Fruit fly (Drosophila melanogaster): ENCODE measurements around the gene BORCS6.

BORCS6 gene

DNA sequence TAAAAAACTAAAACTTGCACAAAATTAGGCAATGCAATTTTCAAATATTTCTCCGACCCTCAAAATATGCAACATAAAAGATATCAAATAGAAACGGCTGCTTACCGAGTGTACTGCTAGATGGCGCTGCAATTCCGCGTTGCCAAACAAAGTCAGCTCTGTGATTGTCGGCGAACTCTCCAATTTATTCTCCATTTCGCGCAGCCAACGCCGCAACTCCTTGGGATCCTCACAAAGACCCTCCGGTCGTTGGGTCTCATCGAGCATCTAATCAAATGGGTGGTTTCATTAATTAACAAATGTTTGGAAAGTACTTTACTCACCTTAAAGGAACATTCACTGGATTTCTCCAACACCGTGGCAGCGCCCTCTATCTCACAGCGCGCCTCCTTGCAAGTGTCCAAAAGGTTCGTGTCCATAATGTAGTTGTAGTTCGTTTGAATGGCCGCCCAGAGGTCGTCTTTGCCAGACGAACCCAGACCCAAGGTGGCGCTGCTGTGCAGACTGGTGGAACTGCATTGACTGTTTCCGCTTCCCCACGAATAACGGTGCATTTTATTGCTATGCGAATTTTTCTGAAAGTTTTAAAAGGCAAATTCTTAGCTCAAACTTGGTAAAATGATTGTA, 34.8 kb upstream of the BORCS6 start (continued):
- TF ChIP-seq salr (GFP tag; optimal IDR thresholded peaks at IDR 0.05) (peak; percentile 3 to 65), CG31627 (GFP tag; optimal IDR thresholded peaks at IDR 0.05) (peak; percentile 90), achi (GFP tag; optimal IDR thresholded peaks at IDR 0.05) (peak; percentile 46), Lpt (GFP tag; optimal IDR thresholded peaks at IDR 0.05) (no peak), CG32006 (GFP tag; optimal IDR thresholded peaks at IDR 0.05) (peak; percentile 11), CG34406 (GFP tag; optimal IDR thresholded peaks at IDR 0.05) (peak; percentile 37)

DNA sequence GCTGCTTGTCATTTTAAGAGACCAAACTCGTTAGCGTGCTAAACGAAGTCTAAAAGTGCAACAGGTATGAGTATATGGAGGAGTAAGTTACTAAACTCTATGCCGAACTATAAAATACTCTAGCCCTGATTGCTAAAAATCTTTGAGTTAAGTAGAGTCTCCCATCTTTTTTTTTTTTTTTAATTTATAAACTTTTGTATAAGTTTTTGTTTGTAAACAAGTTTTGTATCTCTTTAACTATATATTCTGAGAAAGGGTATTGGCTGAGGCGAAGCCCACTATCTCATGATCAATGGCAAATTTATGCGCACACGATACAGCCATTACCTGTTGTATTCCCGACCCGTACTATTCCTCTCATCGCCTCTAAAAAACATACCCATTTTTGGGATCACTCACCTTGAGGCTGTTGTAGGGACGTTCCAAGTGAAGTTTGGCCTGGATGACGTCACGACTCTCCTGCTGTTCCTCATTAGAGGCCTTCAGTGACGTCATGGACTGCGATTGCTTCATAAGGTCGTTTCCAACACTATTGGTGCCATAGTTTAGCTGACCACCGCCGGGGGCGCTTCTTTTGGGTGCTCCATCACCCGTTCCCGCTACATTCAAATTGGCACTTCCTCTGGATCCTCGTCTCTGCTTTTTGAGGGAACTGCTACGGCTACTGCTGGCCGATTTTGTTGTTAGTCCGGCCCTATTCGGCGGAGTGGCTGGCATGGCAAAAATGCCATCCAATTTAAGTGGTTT, 32.9 kb upstream of the BORCS6 start:
- TF ChIP-seq Eip75B (GFP tag; optimal IDR thresholded peaks at IDR 0.05) (no peak), salr (GFP tag; optimal IDR thresholded peaks at IDR 0.05) (peak in 1 of 2 experiments; percentile 0), Lpt (GFP tag; optimal IDR thresholded peaks at IDR 0.05) (peak; percentile 21), CG6276 (GFP tag; optimal IDR thresholded peaks at IDR 0.05) (peak; percentile 25), CG11902 (GFP tag; optimal IDR thresholded peaks at IDR 0.05) (no peak), CG16779 (tag; optimal IDR thresholded peaks at IDR 0.05) (no peak), topi (GFP tag; optimal IDR thresholded peaks at IDR 0.05) (no peak), CG11294 (GFP tag; IDR thresholded peaks at IDR 0.05) (no peak), CG3919 (GFP tag; optimal IDR thresholded peaks at IDR 0.05) (no peak), OdsH (GFP tag; optimal IDR thresholded peaks at IDR 0.05) (peak; percentile 15), Eip78C (GFP tag) (peak; percentile 6), CG10631 (GFP tag; optimal IDR thresholded peaks at IDR 0.05) (peak; percentile 17), Gug (GFP tag; IDR thresholded peaks at IDR 0.05) (no peak), pdm3 (GFP tag; optimal IDR thresholded peaks at IDR 0.05) (peak; percentile 19), Hr4 (GFP tag; optimal IDR thresholded peaks at IDR 0.05) (peak; percentile 37), achi (GFP tag; optimal IDR thresholded peaks at IDR 0.05) (peak; percentile 30), eg (GFP tag; IDR thresholded peaks at IDR 0.05) (peak; percentile 50; the same call in 1 of the 3 replicates), net (GFP tag; optimal IDR thresholded peaks at IDR 0.05) (no peak), CG8119 (GFP tag; IDR thresholded peaks at IDR 0.05) (peak; percentile 40; the same call in 2 of the 3 replicates), esn (GFP tag; optimal IDR thresholded peaks at IDR 0.05) (no peak), CG11762 (GFP tag; optimal IDR thresholded peaks at IDR 0.05; ENCODE audit: insufficient read depth) (no peak), CG4318 (GFP tag; optimal IDR thresholded peaks at IDR 0.05) (peak; percentile 18), CG34406 (GFP tag; optimal IDR thresholded peaks at IDR 0.05) (no peak), CG31627 (GFP tag; optimal IDR thresholded peaks at IDR 0.05) (no peak), lz (GFP tag; optimal IDR thresholded peaks at IDR 0.05) (no peak), CG32006 (GFP tag; optimal IDR thresholded peaks at IDR 0.05) (peak; percentile 61), CG15336 (GFP tag; IDR thresholded peaks at IDR 0.05) (peak; percentile 76), Hr38 (GFP tag; optimal IDR thresholded peaks at IDR 0.05) (no peak), CG6808 (GFP tag; optimal IDR thresholded peaks at IDR 0.05) (no peak)

DNA sequence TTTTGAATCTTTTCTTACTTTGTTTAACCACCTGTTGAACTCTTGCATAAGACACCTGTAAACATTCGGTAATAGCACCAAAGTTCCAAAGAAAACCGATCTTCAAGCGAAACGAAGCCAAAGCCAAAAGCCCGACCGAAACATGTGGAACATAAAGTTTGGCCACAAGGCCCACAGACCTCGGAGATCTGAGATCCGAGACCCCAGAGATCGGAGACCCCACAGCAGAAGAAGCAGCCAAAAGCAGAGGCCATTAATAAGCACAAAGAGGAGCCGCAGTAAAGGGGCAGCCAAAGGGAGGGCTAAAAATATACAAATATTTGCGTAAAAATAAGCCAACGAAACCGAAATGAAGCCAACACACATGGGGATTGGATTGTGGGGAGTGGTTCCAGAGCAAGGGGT, 29.8 kb upstream of the BORCS6 start:
- TF ChIP-seq Blimp-1 (GFP tag; optimal IDR thresholded peaks at IDR 0.05), result peak; percentile 82
- TF ChIP-seq CG7368 (GFP tag; optimal IDR thresholded peaks at IDR 0.05), result no peak
- no peak for TF ChIP-seq pdm3 (GFP tag; optimal IDR thresholded peaks at IDR 0.05)
- no peak for TF ChIP-seq Lpt (GFP tag; optimal IDR thresholded peaks at IDR 0.05)
- TF ChIP-seq Met (GFP tag; optimal IDR thresholded peaks at IDR 0.05), result no peak
- TF ChIP-seq svp (GFP tag), result peak; percentile 49
- peak; percentile 57 for TF ChIP-seq vri (GFP tag; optimal IDR thresholded peaks at IDR 0.05)
- peak; percentile 18 for TF ChIP-seq CG8319 (GFP tag; optimal IDR thresholded peaks at IDR 0.05)
- TF ChIP-seq Sox102F (GFP tag; optimal IDR thresholded peaks at IDR 0.05), result peak; percentile 21
- TF ChIP-seq CG3919 (GFP tag; optimal IDR thresholded peaks at IDR 0.05), result no peak
- TF ChIP-seq CG6163 (GFP tag; IDR thresholded peaks at IDR 0.05), result peak; percentile 48; the same call in 1 of the 3 replicates
- no peak for TF ChIP-seq CG10631 (GFP tag; optimal IDR thresholded peaks at IDR 0.05)
- no peak for TF ChIP-seq CG8119 (GFP tag; IDR thresholded peaks at IDR 0.05)
- peak; percentile 8 for TF ChIP-seq dsx (GFP tag; optimal IDR thresholded peaks at IDR 0.05; ENCODE audit: poor library complexity, severe bottlenecking)
- no peak for TF ChIP-seq CG1621 (tag; optimal IDR thresholded peaks at IDR 0.05)
- TF ChIP-seq Eip78C (GFP tag), result peak; percentile 57
- no peak for TF ChIP-seq CG6854 (GFP tag; optimal IDR thresholded peaks at IDR 0.05)
- no peak for TF ChIP-seq net (GFP tag; optimal IDR thresholded peaks at IDR 0.05)
- no peak for TF ChIP-seq spab (GFP tag; optimal IDR thresholded peaks at IDR 0.05)
- TF ChIP-seq CG3032 (tag; optimal IDR thresholded peaks at IDR 0.05), result no peak
- no peak for TF ChIP-seq OdsH (GFP tag; optimal IDR thresholded peaks at IDR 0.05)
- no peak for TF ChIP-seq Eip75B (GFP tag; optimal IDR thresholded peaks at IDR 0.05)
- no peak for TF ChIP-seq fd59A (GFP tag; optimal IDR thresholded peaks at IDR 0.05)
- no peak for TF ChIP-seq ss (GFP tag; optimal IDR thresholded peaks at IDR 0.05)
- TF ChIP-seq fkh (GFP tag; optimal IDR thresholded peaks at IDR 0.05), result peak; percentile 65
- TF ChIP-seq CG11762 (GFP tag; optimal IDR thresholded peaks at IDR 0.05; ENCODE audit: insufficient read depth), result no peak
